Worm (Caenorhabditis elegans) whole organism, midembryonic: ENCODE results near the gene srw-53.
"Not testable (repeated sequence)": the region's sequence is repeated elsewhere in the genome, so short reads cannot be mapped to it uniquely, and the experiment has no call there.

Experiments
- T22C8.4 ChIP-seq: fragments of 200-800 bp; sonication (Bioruptor generic); IDR thresholded peaks from 2 replicates; pipeline ENCODE4 v1.3.6; 2022; ENCODE audit warnings: missing genetic modification characterization, missing compliant biosample characterization
- flt-1 ChIP-seq: fragments of 200-800 bp; sonication (Bioruptor generic); IDR thresholded peaks from 2 replicates; pipeline ENCODE4 v1.3.6; 2022; ENCODE audit warnings: missing genetic modification characterization, missing compliant biosample characterization
- ref-1 ChIP-seq: fragments of 200-800 bp; sonication (Bioruptor generic); conservative IDR thresholded peaks from 2 replicates; pipeline ENCODE4 v1.3.6; 2022; ENCODE audit warnings: missing genetic modification reagents, missing genetic modification characterization, missing compliant biosample characterization
- tab-1 ChIP-seq: fragments of 200-800 bp; sonication (Bioruptor generic); IDR thresholded peaks from 2 replicates; pipeline ENCODE4 v1.3.6; 2022; ENCODE audit warnings: missing genetic modification characterization, missing compliant biosample characterization

DNA sequence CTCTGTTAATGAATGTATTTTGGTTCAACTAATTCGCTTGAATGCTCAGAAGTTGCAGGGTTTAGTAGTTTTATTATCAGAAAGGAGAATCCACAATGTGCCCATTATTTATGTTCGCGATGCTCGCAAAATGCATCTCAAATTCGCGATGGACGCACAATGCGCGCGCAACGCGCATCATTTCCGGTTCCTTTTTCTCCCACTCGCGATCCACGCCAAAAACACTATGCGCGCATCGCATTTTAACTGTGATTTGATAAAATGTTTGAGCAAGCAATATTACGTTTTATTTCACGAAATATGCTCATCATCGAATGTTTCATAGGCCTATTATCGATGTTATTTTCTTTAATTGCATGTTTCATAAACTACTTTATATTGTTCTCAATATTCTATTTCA is 13.3 kb upstream of the srw-53 start, which contains the start of gene srbc-77:
- TF ChIP-seq tab-1 (GFP tag; lab: Robert Waterston, UW); flt-1 (GFP tag; lab: Robert Waterston, UW); ref-1; T22C8.4: not testable (repeated sequence)
